Fruit fly (Drosophila melanogaster): ENCODE data around the gene Ddr.

The Ddr gene

DNA sequence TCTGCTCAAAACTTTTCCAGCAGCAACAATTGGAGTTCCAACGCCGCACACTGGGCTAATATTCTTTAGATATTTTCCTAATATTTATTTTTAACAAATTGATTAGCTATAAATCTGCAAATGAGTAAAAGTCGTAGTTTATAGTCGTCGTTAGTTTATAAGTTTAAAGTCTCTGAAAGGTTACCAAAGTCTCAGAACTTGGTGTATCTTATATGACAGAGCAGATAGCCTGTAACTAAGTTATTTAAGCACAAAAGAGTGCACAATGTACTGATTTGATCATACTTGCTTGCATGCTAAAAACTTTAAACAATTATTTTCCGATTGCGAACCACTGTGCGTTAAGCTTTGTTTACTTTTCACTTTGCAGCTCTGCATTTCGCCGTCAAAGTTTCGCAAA, 23.9 kb downstream of the Ddr start:
- 0 out of 2 replicates have a peak, but pooled peaks have one; percentile 9 for TF ChIP-seq Drgx (GFP tag; IDR thresholded peaks at IDR 0.05)
- TF ChIP-seq Hsf (GFP tag; optimal IDR thresholded peaks at IDR 0.05): no peak
- TF ChIP-seq CG7357 (GFP tag; IDR thresholded peaks at IDR 0.05): no peak
- peak; percentile 13 for TF ChIP-seq Med (GFP tag)
- TF ChIP-seq zf30C (GFP tag; optimal IDR thresholded peaks at IDR 0.05): no peak

dm6 chr2L:6280328-6280727, 27.4 kb downstream of the Ddr start:
- TF ChIP-seq esg (GFP tag; conservative IDR thresholded peaks at IDR 0.05) (peak; percentile 48; the same call in 1 of the 2 replicates), en (GFP tag; optimal IDR thresholded peaks at IDR 0.05) (no peak), ato (GFP tag; IDR thresholded peaks at IDR 0.05; ENCODE audit: partially characterized antibody) (no peak), CG14860 (GFP tag; IDR thresholded peaks at IDR 0.05; ENCODE audit: partially characterized antibody) (0 out of 3 replicates have a peak, but pooled peaks have one; percentile 2), jing (GFP tag; optimal IDR thresholded peaks at IDR 0.05) (peak; percentile 2), br (optimal IDR thresholded peaks at IDR 0.05) (no peak), psq (GFP tag; optimal IDR thresholded peaks at IDR 0.05) (no peak), sisA (GFP tag; IDR thresholded peaks at IDR 0.05) (peak; percentile 78), repo (GFP tag; optimal IDR thresholded peaks at IDR 0.05) (no peak), CG34376 (GFP tag; optimal IDR thresholded peaks at IDR 0.05) (peak; percentile 0), CG13894 (tag; optimal IDR thresholded peaks at IDR 0.05) (peak; percentile 42), CG13624 (GFP tag; optimal IDR thresholded peaks at IDR 0.05) (no peak), CG12155 (GFP tag; optimal IDR thresholded peaks at IDR 0.05) (peak; percentile 31), dysf (GFP tag; IDR thresholded peaks at IDR 0.05) (peak; percentile 72), her (GFP tag; optimal IDR thresholded peaks at IDR 0.05) (no peak), CG10959 (GFP tag; IDR thresholded peaks at IDR 0.05) (peak; percentile 63), Lim3 (GFP tag; IDR thresholded peaks at IDR 0.05) (no peak), CG11398 (GFP tag; optimal IDR thresholded peaks at IDR 0.05) (no peak), Hsf (GFP tag; optimal IDR thresholded peaks at IDR 0.05) (peak; percentile 63), CG3995 (GFP tag; optimal IDR thresholded peaks at IDR 0.05) (no peak), CG2875 (GFP tag; optimal IDR thresholded peaks at IDR 0.05) (peak; percentile 12), klu (GFP tag; IDR thresholded peaks at IDR 0.05) (no peak), lov (optimal IDR thresholded peaks at IDR 0.05) (no peak), lov (GFP tag; IDR thresholded peaks at IDR 0.05) (no peak), cad (GFP tag; optimal IDR thresholded peaks at IDR 0.05) (no peak), Usf (GFP tag; optimal IDR thresholded peaks at IDR 0.05) (no peak), CG18476 (GFP tag; optimal IDR thresholded peaks at IDR 0.05) (peak; percentile 28), croc (GFP tag; conservative IDR thresholded peaks at IDR 0.05) (peak; percentile 39; the same call in 2 of the 3 replicates), pho (GFP tag; optimal IDR thresholded peaks at IDR 0.05) (no peak), CG14050 (GFP tag; IDR thresholded peaks at IDR 0.05) (peak; percentile 65), Stat92E (GFP tag; optimal IDR thresholded peaks at IDR 0.05) (no peak), CG12299 (tag; optimal IDR thresholded peaks at IDR 0.05) (peak; percentile 59), gem (tag; optimal IDR thresholded peaks at IDR 0.05) (peak; percentile 78), Awh (GFP tag; IDR thresholded peaks at IDR 0.05) (peak; percentile 72; the same call in 1 of the 2 replicates), tgo (GFP tag; IDR thresholded peaks at IDR 0.05) (peak; percentile 72), NC2β (GFP tag; optimal IDR thresholded peaks at IDR 0.05) (no peak), ac (GFP tag; optimal IDR thresholded peaks at IDR 0.05) (no peak), CG10274 (GFP tag; optimal IDR thresholded peaks at IDR 0.05) (no peak), rib (GFP tag; IDR thresholded peaks at IDR 0.05) (no peak), CG10366 (GFP tag; IDR thresholded peaks at IDR 0.05) (peak; percentile 62), Hand (GFP tag; optimal IDR thresholded peaks at IDR 0.05) (peak; percentile 30), HmgD (GFP tag; optimal IDR thresholded peaks at IDR 0.05) (no peak), CG3163 (GFP tag; optimal IDR thresholded peaks at IDR 0.05) (no peak), Myb (GFP tag; optimal IDR thresholded peaks at IDR 0.05) (no peak), yki (optimal IDR thresholded peaks at IDR 0.05) (no peak), dan (GFP tag; IDR thresholded peaks at IDR 0.05) (no peak), CG6813 (GFP tag; optimal IDR thresholded peaks at IDR 0.05) (peak; percentile 46)

Measured in whole organism, embryonic.